Fruit fly (Drosophila melanogaster) whole organism, adult: ENCODE results near the gene Tango6.
A peak's percentile ranks its signal among the peaks of the same experiment; 100 is the strongest.

Source experiments
- CG11617 ChIP-seq: fragments of 200-800 bp; sonication (Bioruptor generic); optimal IDR thresholded peaks from 2 replicates; lab custom pipeline; 2017; ENCODE audit warnings: mild to moderate bottlenecking, missing biosample characterization, missing genetic modification reagents, missing genetic modification characterization
- CG14711 ChIP-seq: fragments of 200-800 bp; sonication (Bioruptor generic); optimal IDR thresholded peaks from 2 replicates; lab custom pipeline; 2018; ENCODE audit warnings: missing biosample characterization, mild to moderate bottlenecking, missing genetic modification characterization, moderate library complexity
- CG1620 ChIP-seq: fragments of 200-800 bp; sonication (Bioruptor generic); optimal IDR thresholded peaks from 2 replicates; lab custom pipeline; 2016; ENCODE audit warnings: missing biosample characterization, missing genetic modification characterization
- CG33017 ChIP-seq: fragments of 200-800 bp; sonication (Bioruptor generic); optimal IDR thresholded peaks from 2 replicates; lab custom pipeline; 2018; ENCODE audit warnings: missing biosample characterization, mild to moderate bottlenecking, missing genetic modification characterization, moderate library complexity
- CG5204 ChIP-seq: fragments of 200-800 bp; sonication (Bioruptor generic); optimal IDR thresholded peaks from 2 replicates; lab custom pipeline; 2016; ENCODE audit warnings: missing biosample characterization, missing genetic modification characterization
- CG7101 ChIP-seq: fragments of 200-800 bp; sonication (Bioruptor generic); optimal IDR thresholded peaks from 2 replicates; lab custom pipeline; 2018; ENCODE audit warnings: missing biosample characterization, mild to moderate bottlenecking, missing genetic modification characterization, moderate library complexity
- Clk ChIP-seq: fragments of 200-800 bp; sonication (Bioruptor generic); optimal IDR thresholded peaks from 2 replicates; lab custom pipeline; 2017; ENCODE audit warnings: missing biosample characterization, missing genetic modification characterization
- Crg-1 ChIP-seq: fragments of 200-800 bp; sonication (Bioruptor generic); optimal IDR thresholded peaks from 2 replicates; lab custom pipeline; 2016; ENCODE audit warnings: missing biosample characterization, missing genetic modification characterization
- Hr96 ChIP-seq: fragments of 200-800 bp; sonication (Bioruptor generic); optimal IDR thresholded peaks from 2 replicates; lab custom pipeline; 2016; ENCODE audit warnings: missing biosample characterization, missing genetic modification characterization
- Mnt ChIP-seq: fragments of 200-800 bp; sonication (Bioruptor generic); optimal IDR thresholded peaks from 2 replicates; lab custom pipeline; 2016; ENCODE audit warnings: missing biosample characterization, mild to moderate bottlenecking, missing genetic modification characterization
- cic ChIP-seq: fragments of 200-800 bp; sonication (Bioruptor generic); optimal IDR thresholded peaks from 2 replicates; lab custom pipeline; 2017; ENCODE audit warnings: missing biosample characterization, mild to moderate bottlenecking, missing genetic modification characterization, moderate library complexity
- cnc ChIP-seq, 2 experiments: fragments of >200 bp; optimal IDR thresholded peaks; 2 replicates each; lab custom pipeline; 2017
- kay ChIP-seq: fragments of 200-800 bp; sonication (Bioruptor generic); peaks from one replicate; lab custom pipeline; 2016; ENCODE audit warnings: missing biosample characterization, missing genetic modification characterization, borderline replicate concordance
- ovo ChIP-seq: fragments of 200-800 bp; sonication (Bioruptor generic); optimal IDR thresholded peaks from 2 replicates; lab custom pipeline; 2016; ENCODE audit warnings: missing biosample characterization, missing genetic modification characterization
- pad ChIP-seq: fragments of 200-800 bp; sonication (Bioruptor generic); optimal IDR thresholded peaks from 3 replicates; lab custom pipeline; 2017; ENCODE audit warnings: missing biosample characterization, missing genetic modification characterization, mild to moderate bottlenecking, moderate library complexity, missing genetic modification reagents
- tj ChIP-seq: fragments of 200-800 bp; sonication (Bioruptor generic); optimal IDR thresholded peaks from 3 replicates; lab custom pipeline; 2017; ENCODE audit warnings: missing biosample characterization, mild to moderate bottlenecking, missing genetic modification characterization, moderate library complexity
- toe ChIP-seq: fragments of 200-800 bp; sonication (Bioruptor generic); optimal IDR thresholded peaks from 2 replicates; lab custom pipeline; 2016; ENCODE audit warnings: missing biosample characterization, missing genetic modification characterization

Gene Tango6

dm6 chr2L:19015628-19016027 lies 46.8 kb downstream of the Tango6 start:
- no peak for TF ChIP-seq Hr96 (GFP tag; lab: Kevin White, UChicago)
- no peak for TF ChIP-seq kay (GFP tag; lab: Kevin White, UChicago)
- TF ChIP-seq cnc (optimal IDR thresholded peaks at IDR 0.05; lab: Kevin White, UChicago): no peak
- no peak for TF ChIP-seq Clk (GFP tag; lab: Kevin White, UChicago)
- TF ChIP-seq CG1620 (GFP tag; lab: Kevin White, UChicago): no peak
- TF ChIP-seq CG14711 (tag; lab: Kevin White, UChicago): no peak
- TF ChIP-seq tj (GFP tag; lab: Kevin White, UChicago): no peak
- no peak for TF ChIP-seq CG7101 (tag; lab: Kevin White, UChicago)
- no peak for TF ChIP-seq ovo
- no peak for TF ChIP-seq pad (GFP tag; lab: Kevin White, UChicago)
- TF ChIP-seq CG11617 (GFP tag; lab: Kevin White, UChicago): no peak
- no peak for TF ChIP-seq CG5204 (GFP tag; lab: Kevin White, UChicago)
- TF ChIP-seq toe: no peak
- no peak for TF ChIP-seq cic (GFP tag; lab: Kevin White, UChicago)
- TF ChIP-seq CG33017 (tag; lab: Kevin White, UChicago): no peak

- no peak for TF ChIP-seq CG11617 (GFP tag; lab: Kevin White, UChicago)
- TF ChIP-seq cic (GFP tag; lab: Kevin White, UChicago): no peak
Measured at dm6 chr2L:19017060-19017459, 48.2 kb downstream of the Tango6 start.

- no peak for TF ChIP-seq Hr96 (GFP tag; lab: Kevin White, UChicago)
Measured at dm6 chr2L:19018266-19018665, 49.4 kb downstream of the Tango6 start.

dm6 chr2L:19019160-19019592 lies 50.3 kb downstream of the Tango6 start:
- TF ChIP-seq CG14711 (tag; lab: Kevin White, UChicago): no peak
- no peak for TF ChIP-seq cic (GFP tag; lab: Kevin White, UChicago)
- TF ChIP-seq CG5204 (GFP tag; lab: Kevin White, UChicago): peak; percentile 53
- no peak for TF ChIP-seq Crg-1 (GFP tag; lab: Kevin White, UChicago)
- TF ChIP-seq Hr96 (GFP tag; lab: Kevin White, UChicago): no peak

- TF ChIP-seq CG11617 (GFP tag; lab: Kevin White, UChicago) (no peak), cnc (optimal IDR thresholded peaks at IDR 0.05; lab: Kevin White, UChicago) (no peak), Mnt (GFP tag; lab: Kevin White, UChicago) (no peak), kay (GFP tag; lab: Kevin White, UChicago) (no peak), CG33017 (tag; lab: Kevin White, UChicago) (no peak)
Measured at dm6 chr2L:19019640-19020039, 50.8 kb downstream of the Tango6 start.
